Worm (Caenorhabditis elegans) whole organism, L3 larva: ENCODE results near the gene C18E9.9.
A peak's percentile ranks its signal among the peaks of the same experiment; 100 is the strongest.

Experiments
- ama-1 ChIP-seq: fragments of 150-350 bp; optimal IDR thresholded peaks from 2 replicates; lab custom pipeline; 2018
- ceh-16 ChIP-seq: sonication (generic microtip); optimal IDR thresholded peaks from 2 replicates; lab custom pipeline; 2017; ENCODE audit warnings: missing biosample characterization, missing genetic modification characterization
- ceh-28 ChIP-seq: fragments of 150-350 bp; optimal IDR thresholded peaks from 2 replicates; lab custom pipeline; 2014; ENCODE audit warnings: missing biosample characterization, missing genetic modification reagents, missing genetic modification characterization
- ceh-82 ChIP-seq: fragments of 150-350 bp; optimal IDR thresholded peaks from 2 replicates; lab custom pipeline; 2014; ENCODE audit warnings: missing biosample characterization, missing genetic modification characterization
- daf-12 ChIP-seq: fragments of 150-350 bp; optimal IDR thresholded peaks from 2 replicates; lab custom pipeline; 2014; ENCODE audit warnings: missing biosample characterization, missing genetic modification reagents, missing genetic modification characterization
- egl-27 ChIP-seq: sonication (generic microtip); optimal IDR thresholded peaks from 4 replicates; lab custom pipeline; 2017; ENCODE audit warnings: missing biosample characterization, missing genetic modification reagents, missing genetic modification characterization
- egl-5 ChIP-seq: fragments of 150-350 bp; optimal IDR thresholded peaks from 2 replicates; lab custom pipeline; 2017; ENCODE audit warnings: missing biosample characterization, missing genetic modification reagents, missing genetic modification characterization, inconsistent platforms
- elt-2 ChIP-seq: sonication (generic microtip); optimal IDR thresholded peaks from 2 replicates; lab custom pipeline; 2016; ENCODE audit warnings: missing genetic modification reagents, mild to moderate bottlenecking, missing genetic modification characterization, missing compliant biosample characterization
- elt-3 ChIP-seq, 3 experiments: fragments of 150-350 bp in 1 of 3; sonication (generic microtip) in 2 of 3; optimal IDR thresholded peaks; 2 replicates in 2 of 3; 4 replicates in 1 of 3; lab custom pipeline; 2014 to 2017; ENCODE audit warnings: missing biosample characterization in 3 of 3, missing genetic modification characterization in 3 of 3
- fkh-10 ChIP-seq: sonication (generic microtip); optimal IDR thresholded peaks from 2 replicates; lab custom pipeline; 2017; ENCODE audit warnings: missing biosample characterization, missing genetic modification reagents, missing genetic modification characterization
- fos-1 ChIP-seq: fragments of 150-350 bp; optimal IDR thresholded peaks from 2 replicates; lab custom pipeline; 2014; ENCODE audit warnings: missing biosample characterization, missing genetic modification characterization
- jun-1 ChIP-seq: fragments of 150-350 bp; optimal IDR thresholded peaks from 2 replicates; lab custom pipeline; 2014; ENCODE audit warnings: missing biosample characterization, missing genetic modification reagents, missing genetic modification characterization
- lin-15B ChIP-seq: fragments of 150-350 bp; optimal IDR thresholded peaks from 2 replicates; lab custom pipeline; 2014; ENCODE audit warnings: missing biosample characterization, missing genetic modification characterization
- mdl-1 ChIP-seq: fragments of 150-350 bp; optimal IDR thresholded peaks from 2 replicates; lab custom pipeline; 2014; ENCODE audit warnings: missing biosample characterization, missing genetic modification characterization
- nfya-1 ChIP-seq: sonication (generic microtip); optimal IDR thresholded peaks from 2 replicates; lab custom pipeline; 2017; ENCODE audit warnings: missing genetic modification characterization, mild to moderate bottlenecking, missing compliant biosample characterization, antibody characterized with exemption, moderate library complexity; ENCODE audit not compliant: insufficient read depth
- nhr-11 ChIP-seq: fragments of 150-350 bp; optimal IDR thresholded peaks from 2 replicates; lab custom pipeline; 2014; ENCODE audit warnings: missing biosample characterization, missing genetic modification characterization
- nhr-12 ChIP-seq: fragments of 150-350 bp; optimal IDR thresholded peaks from 2 replicates; lab custom pipeline; 2014; ENCODE audit warnings: missing biosample characterization, missing genetic modification characterization
- nhr-23 ChIP-seq: fragments of 150-350 bp; optimal IDR thresholded peaks from 2 replicates; lab custom pipeline; 2014; ENCODE audit warnings: missing biosample characterization, missing genetic modification reagents, missing genetic modification characterization
- nhr-237 ChIP-seq: fragments of 150-350 bp; optimal IDR thresholded peaks from 2 replicates; lab custom pipeline; 2014; ENCODE audit warnings: missing biosample characterization, missing genetic modification characterization
- nhr-25 ChIP-seq: sonication (generic microtip); optimal IDR thresholded peaks from 2 replicates; lab custom pipeline; 2017; ENCODE audit warnings: missing biosample characterization, missing genetic modification characterization
- nhr-28 ChIP-seq: fragments of 150-350 bp; optimal IDR thresholded peaks from 2 replicates; lab custom pipeline; 2014; ENCODE audit warnings: missing biosample characterization, missing genetic modification characterization
- nhr-67 ChIP-seq: fragments of 150-350 bp; optimal IDR thresholded peaks from 2 replicates; lab custom pipeline; 2014; ENCODE audit warnings: missing biosample characterization, missing genetic modification characterization
- pha-4 ChIP-seq: fragments of 150-350 bp; optimal IDR thresholded peaks from 2 replicates; lab custom pipeline; 2014; ENCODE audit warnings: missing biosample characterization, missing genetic modification reagents, missing genetic modification characterization
- pqm-1 ChIP-seq: fragments of 150-350 bp; optimal IDR thresholded peaks from 2 replicates; lab custom pipeline; 2017; ENCODE audit warnings: missing biosample characterization, missing genetic modification characterization, inconsistent platforms
- sea-2 ChIP-seq: fragments of 150-350 bp; sonication (generic microtip); optimal IDR thresholded peaks from 4 replicates; lab custom pipeline; 2014; ENCODE audit warnings: missing biosample characterization, missing genetic modification reagents, missing genetic modification characterization
- skn-1 ChIP-seq: fragments of 150-350 bp; optimal IDR thresholded peaks from 2 replicates; lab custom pipeline; 2014; ENCODE audit warnings: missing biosample characterization, missing genetic modification characterization
- tbx-2 ChIP-seq: sonication (generic microtip); optimal IDR thresholded peaks from 2 replicates; lab custom pipeline; 2016; ENCODE audit warnings: mild to moderate bottlenecking, missing genetic modification characterization, missing compliant biosample characterization
- zag-1 ChIP-seq: fragments of 150-350 bp; optimal IDR thresholded peaks from 2 replicates; lab custom pipeline; 2014; ENCODE audit warnings: missing biosample characterization, missing genetic modification characterization
- ztf-4 ChIP-seq: fragments of 150-350 bp; optimal IDR thresholded peaks from 2 replicates; lab custom pipeline; 2014; ENCODE audit warnings: missing biosample characterization, missing genetic modification characterization

Gene C18E9.9

ce11 chrII:9026348-9026747 is 37.0 kb upstream of the C18E9.9 start:
- TF ChIP-seq ama-1 (lab: Kevin White, UChicago) (peak; percentile 21), nhr-67 (no peak), ztf-4 (tag; lab: Kevin White, UChicago) (no peak)

ce11 chrII:9024312-9024711 is 35.0 kb upstream of the C18E9.9 start:
- TF ChIP-seq mdl-1 (no peak), nfya-1 (tag; lab: Kevin White, UChicago) (no peak), tbx-2 (tag; lab: Kevin White, UChicago) (no peak), pha-4 (tag; lab: Kevin White, UChicago) (no peak), egl-27 (tag; lab: Kevin White, UChicago) (no peak), nhr-28 (tag; lab: Kevin White, UChicago) (no peak), ceh-82 (no peak), skn-1 (tag; lab: Kevin White, UChicago) (no peak), daf-12 (tag; lab: Kevin White, UChicago) (no peak), ceh-16 (no peak), ceh-28 (tag; lab: Kevin White, UChicago) (no peak), jun-1 (tag; lab: Kevin White, UChicago) (no peak)

- TF ChIP-seq ceh-82 (no peak), fkh-10 (GFP tag; lab: Kevin White, UChicago) (no peak), jun-1 (tag; lab: Kevin White, UChicago) (no peak), ama-1 (lab: Kevin White, UChicago) (no peak), nfya-1 (tag; lab: Kevin White, UChicago) (no peak)
Observed at ce11 chrII:9021625-9022024, 32.3 kb upstream of the C18E9.9 start.

- TF ChIP-seq nhr-237 (no peak), nhr-23 (tag; lab: Kevin White, UChicago) (peak; percentile 57), nhr-25 (tag; lab: Kevin White, UChicago) (peak; percentile 7)
Observed at ce11 chrII:9019704-9020103, 30.4 kb upstream of the C18E9.9 start, which contains the start of gene dep-1. Gene dep-1, minus strand, starts transcription at chrII:9019798.

ce11 chrII:9017628-9018027 is 28.3 kb upstream of the C18E9.9 start:
- TF ChIP-seq ztf-4 (tag; lab: Kevin White, UChicago), result no peak
- TF ChIP-seq fos-1 (tag; lab: Kevin White, UChicago), result no peak
- TF ChIP-seq pha-4 (tag; lab: Kevin White, UChicago), result no peak
- no peak for TF ChIP-seq elt-3 (tag; optimal IDR thresholded peaks at IDR 0.05; lab: Kevin White, UChicago)
- no peak for TF ChIP-seq nhr-28 (tag; lab: Kevin White, UChicago)
- TF ChIP-seq pqm-1, result no peak
- TF ChIP-seq nhr-23 (tag; lab: Kevin White, UChicago), result no peak
- TF ChIP-seq sea-2, result no peak

- TF ChIP-seq nhr-11 (tag; lab: Kevin White, UChicago), result peak; percentile 43
- TF ChIP-seq nhr-12 (tag; lab: Kevin White, UChicago), result no peak
- TF ChIP-seq, all 47 proteins: peak for 1
Observed at ce11 chrII:9014877-9015505, 25.6 kb upstream of the C18E9.9 start.

ce11 chrII:9014188-9014587 is 24.8 kb upstream of the C18E9.9 start:
- TF ChIP-seq fkh-10 (GFP tag; lab: Kevin White, UChicago) (no peak), zag-1 (no peak), skn-1 (tag; lab: Kevin White, UChicago) (peak; percentile 39), lin-15B (tag; lab: Kevin White, UChicago) (no peak), pqm-1 (peak; percentile 13), ceh-16 (no peak), elt-2 (tag; lab: Kevin White, UChicago) (peak; percentile 34), egl-5 (tag; lab: Kevin White, UChicago) (no peak), nfya-1 (tag; lab: Kevin White, UChicago) (no peak)
